Fruit fly (Drosophila melanogaster): Measurements from ENCODE around the gene CG14312.

Gene CG14312

DNA sequence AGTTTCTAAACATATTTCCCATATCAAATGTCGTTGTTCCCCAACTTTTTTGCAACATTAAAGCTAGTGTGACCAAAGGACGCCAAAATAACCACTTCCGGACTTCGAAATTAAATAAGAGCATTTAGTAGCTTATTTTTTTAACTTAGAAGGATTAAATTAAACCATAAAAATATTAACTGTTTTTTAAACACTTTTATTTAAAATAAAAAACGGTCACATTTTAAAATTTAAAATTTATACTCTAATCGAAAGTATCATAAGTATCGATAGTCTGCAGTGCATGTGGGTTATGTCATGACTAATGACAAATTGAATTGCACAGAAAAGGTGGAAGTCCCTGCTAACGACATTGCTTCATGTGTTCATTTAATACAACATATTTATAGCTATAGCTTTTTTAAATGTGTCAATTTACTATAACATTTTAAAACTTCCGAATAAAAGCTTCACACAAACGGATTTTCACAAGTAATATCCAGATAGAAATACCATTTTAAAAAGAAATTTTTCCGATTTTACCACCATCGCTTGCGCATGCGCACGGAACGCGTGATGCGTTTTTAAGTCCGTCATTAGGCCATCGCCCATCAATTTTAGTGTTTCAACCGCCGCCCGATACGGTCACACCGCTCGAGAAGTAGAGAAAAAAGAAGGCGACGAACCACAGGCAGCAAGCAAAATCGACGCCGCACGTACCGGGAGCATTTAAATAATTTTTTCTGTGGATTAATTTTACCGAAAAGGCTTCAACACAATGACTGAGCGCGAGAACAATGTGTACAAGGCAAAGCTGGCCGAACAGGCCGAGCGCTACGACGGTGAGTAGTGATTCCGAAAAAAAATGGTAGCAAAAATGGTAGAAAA is 41.0 kb downstream of the CG14312 start, which contains the start of the genes CG7156 and 14-3-3epsilon (continued):
- TF ChIP-seq CG11696 (GFP tag; IDR thresholded peaks at IDR 0.05) (no peak), CG11247 (GFP tag; IDR thresholded peaks at IDR 0.05) (no peak), CG1602 (GFP tag; optimal IDR thresholded peaks at IDR 0.05) (peak; percentile 30), pnt (GFP tag; optimal IDR thresholded peaks at IDR 0.05) (no peak), cad (GFP tag; optimal IDR thresholded peaks at IDR 0.05) (no peak), CG14667 (GFP tag; IDR thresholded peaks at IDR 0.05) (no peak), otp (GFP tag; IDR thresholded peaks at IDR 0.05) (0 out of 3 replicates have a peak, but pooled peaks have one; percentile 19), CG15011 (GFP tag; optimal IDR thresholded peaks at IDR 0.05) (no peak), scrt (GFP tag; optimal IDR thresholded peaks at IDR 0.05) (peak; percentile 10), maf-S (GFP tag; optimal IDR thresholded peaks at IDR 0.05) (no peak), ATbp (GFP tag; optimal IDR thresholded peaks at IDR 0.05) (peak; percentile 3), zen (tag; optimal IDR thresholded peaks at IDR 0.05) (peak; percentile 57), CG12155 (GFP tag; optimal IDR thresholded peaks at IDR 0.05) (peak; percentile 57), CG13624 (GFP tag; optimal IDR thresholded peaks at IDR 0.05) (peak; percentile 9), chn (GFP tag; optimal IDR thresholded peaks at IDR 0.05) (peak; percentile 5), Eip74EF (GFP tag; optimal IDR thresholded peaks at IDR 0.05) (peak in 1 of 2 experiments; percentile 22), CG15479 (GFP tag; optimal IDR thresholded peaks at IDR 0.05) (peak; percentile 60), schlank (tag; optimal IDR thresholded peaks at IDR 0.05) (no peak), CG42726 (GFP tag; IDR thresholded peaks at IDR 0.05; ENCODE audit: partially characterized antibody) (peak; percentile 65), Ets97D (GFP tag; optimal IDR thresholded peaks at IDR 0.05) (peak; percentile 81), mirr (GFP tag; optimal IDR thresholded peaks at IDR 0.05) (no peak), CG30431 (GFP tag; optimal IDR thresholded peaks at IDR 0.05) (no peak), ash1 (GFP tag; optimal IDR thresholded peaks at IDR 0.05) (no peak)

DNA sequence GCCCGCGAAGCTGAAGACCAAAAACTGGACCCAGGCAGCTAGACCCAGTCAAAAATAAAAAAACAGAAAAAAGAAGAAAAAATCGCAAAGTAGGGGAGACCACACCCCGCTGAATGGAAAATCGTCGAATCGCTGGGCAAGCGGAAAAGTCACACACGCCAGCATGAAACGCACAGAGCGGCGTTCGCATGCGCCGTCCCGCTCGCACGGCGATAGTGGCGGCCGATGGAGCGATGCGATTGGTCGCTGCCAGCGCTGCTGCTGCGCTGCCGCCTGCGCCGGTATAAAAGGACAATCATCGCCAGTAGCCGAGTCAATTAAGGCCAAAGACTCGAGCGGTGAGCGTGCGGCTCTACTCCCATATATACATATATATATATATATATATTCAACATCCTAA is 47.4 kb downstream of the CG14312 start, which contains the start of gene repo:
Gene repo (plus strand): TSS at position 314 of the 400 bp plus-strand sequence.
- peak in 1 of 2 experiments; percentile 51 for TF ChIP-seq tll (GFP tag; optimal IDR thresholded peaks at IDR 0.05)
- TF ChIP-seq CG10321 (GFP tag; IDR thresholded peaks at IDR 0.05) = peak; percentile 92
- no peak for TF ChIP-seq Gug (GFP tag; IDR thresholded peaks at IDR 0.05)
- TF ChIP-seq HLH3B (GFP tag; IDR thresholded peaks at IDR 0.05) = no peak
- TF ChIP-seq Opbp (GFP tag; IDR thresholded peaks at IDR 0.05; ENCODE audit: partially characterized antibody) = 0 out of 3 replicates have a peak, but pooled peaks have one; percentile 30
- TF ChIP-seq CG7271 (tag; optimal IDR thresholded peaks at IDR 0.05) = no peak
- TF ChIP-seq CG2199 (GFP tag; IDR thresholded peaks at IDR 0.05) = 0 out of 3 replicates have a peak, but pooled peaks have one; percentile 53
- 0 out of 3 replicates have a peak, but pooled peaks have one; percentile 25 for TF ChIP-seq otp (GFP tag; IDR thresholded peaks at IDR 0.05)
- TF ChIP-seq lab (GFP tag; optimal IDR thresholded peaks at IDR 0.05) = no peak
- TF ChIP-seq Jarid2 (GFP tag; optimal IDR thresholded peaks at IDR 0.05) = peak; percentile 47
- TF ChIP-seq CG11085 (GFP tag; IDR thresholded peaks at IDR 0.05) = no peak
- TF ChIP-seq CG6791 (GFP tag; IDR thresholded peaks at IDR 0.05; ENCODE audit: partially characterized antibody) = peak; percentile 56; the same call in 2 of the 3 replicates
- peak; percentile 89 for TF ChIP-seq Adf1 (GFP tag; IDR thresholded peaks at IDR 0.05)
- 0 out of 4 replicates have a peak, but pooled peaks have one; percentile 40 for TF ChIP-seq Dll (GFP tag; IDR thresholded peaks at IDR 0.05; ENCODE audit: partially characterized antibody)
- TF ChIP-seq gcm (GFP tag; optimal IDR thresholded peaks at IDR 0.05) = peak; percentile 93
- TF ChIP-seq H15 (GFP tag; IDR thresholded peaks at IDR 0.05) = no peak
- no peak for TF ChIP-seq CG12299 (tag; optimal IDR thresholded peaks at IDR 0.05)
- TF ChIP-seq chm (GFP tag; IDR thresholded peaks at IDR 0.05) = peak; percentile 25; the same call in 1 of the 2 replicates
- TF ChIP-seq CG42726 (GFP tag; IDR thresholded peaks at IDR 0.05; ENCODE audit: partially characterized antibody) = no peak
- TF ChIP-seq CG1832 (GFP tag; optimal IDR thresholded peaks at IDR 0.05) = peak; percentile 90
- TF ChIP-seq CG12391 (tag; optimal IDR thresholded peaks at IDR 0.05) = no peak
- TF ChIP-seq D19B (GFP tag; optimal IDR thresholded peaks at IDR 0.05) = no peak
- no peak for TF ChIP-seq sima (GFP tag; optimal IDR thresholded peaks at IDR 0.05)
- peak; percentile 6 for TF ChIP-seq Deaf1 (tag; optimal IDR thresholded peaks at IDR 0.05)
- no peak for TF ChIP-seq CG3163 (GFP tag; optimal IDR thresholded peaks at IDR 0.05)
- peak; percentile 37 for TF ChIP-seq zen (tag; optimal IDR thresholded peaks at IDR 0.05)
- 0 out of 2 replicates have a peak, but pooled peaks have one; percentile 23 for TF ChIP-seq Scr (GFP tag; IDR thresholded peaks at IDR 0.05; ENCODE audit: partially characterized antibody)
